Worm (Caenorhabditis elegans): ENCODE results near the gene nhr-96.

DNA sequence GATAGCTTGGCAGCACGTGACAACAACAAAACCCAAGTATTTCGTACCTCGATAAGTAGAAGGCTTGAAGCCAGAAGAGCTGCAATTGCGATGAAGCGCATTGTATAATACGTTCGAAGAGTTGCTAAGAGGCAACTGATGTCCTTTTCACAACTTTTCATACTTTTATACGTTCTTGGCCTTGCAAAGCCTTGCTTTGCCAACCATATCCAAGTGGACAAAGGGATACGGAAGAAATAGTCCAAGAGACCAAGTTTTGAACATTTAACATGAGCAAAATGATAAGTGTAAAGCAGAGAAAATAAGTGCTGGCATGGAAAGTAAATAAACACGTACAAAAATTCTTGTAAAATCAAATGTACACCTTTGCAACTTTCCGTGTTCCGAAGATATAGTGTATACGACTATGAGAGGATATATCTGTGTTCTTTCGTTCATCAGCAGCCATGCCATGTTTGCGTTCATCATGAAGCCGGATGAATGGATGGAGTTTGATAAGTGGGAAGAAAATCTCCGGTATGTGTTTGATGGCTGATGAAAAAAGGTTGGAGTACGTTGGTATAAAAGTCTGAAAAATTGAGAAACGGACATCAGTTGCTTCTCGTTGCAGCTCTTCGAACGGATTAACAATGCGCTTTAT lies 41.1 kb downstream of the nhr-96 start, which contains the start of the genes Y5H2A.4 and abu-4:
- TF ChIP-seq W03F9.2 (tag; optimal IDR thresholded peaks at IDR 0.05) (no peak), him-1 (tag; optimal IDR thresholded peaks at IDR 0.05) (no peak), dao-5 (tag; optimal IDR thresholded peaks at IDR 0.05) (no peak)
